Worm (Caenorhabditis elegans) whole organism, L2 larva: Measurements from ENCODE around the gene smc-3.

Source experiments
- C34F6.9 ChIP-seq: fragments of 150-350 bp; optimal IDR thresholded peaks from 2 replicates; lab custom pipeline; 2014; ENCODE audit warnings: missing biosample characterization, missing genetic modification characterization
- F13H6.1 ChIP-seq: sonication (generic microtip); optimal IDR thresholded peaks from 2 replicates; lab custom pipeline; 2016; ENCODE audit warnings: missing genetic modification characterization, missing compliant biosample characterization
- Y55F3AM.14 ChIP-seq: fragments of 200-800 bp; sonication (Bioruptor generic); optimal IDR thresholded peaks from 2 replicates; lab custom pipeline; 2018; ENCODE audit warnings: mild to moderate bottlenecking, missing genetic modification characterization, missing compliant biosample characterization
- ZK546.5 ChIP-seq: sonication (generic microtip); optimal IDR thresholded peaks from 2 replicates; lab custom pipeline; 2017; ENCODE audit warnings: missing biosample characterization, missing genetic modification characterization
- ama-1 ChIP-seq: fragments of 150-350 bp; optimal IDR thresholded peaks from 2 replicates; lab custom pipeline; 2018; ENCODE audit warnings: inconsistent platforms
- blmp-1 ChIP-seq: sonication (generic microtip); optimal IDR thresholded peaks from 2 replicates; lab custom pipeline; 2017; ENCODE audit warnings: missing genetic modification characterization, mild to moderate bottlenecking, missing compliant biosample characterization, antibody characterized with exemption, moderate library complexity; ENCODE audit not compliant: insufficient read depth
- ceh-82 ChIP-seq: fragments of 150-350 bp; optimal IDR thresholded peaks from 2 replicates; lab custom pipeline; 2014; ENCODE audit warnings: missing biosample characterization, missing genetic modification characterization
- crh-2 ChIP-seq: sonication (generic microtip); optimal IDR thresholded peaks from 2 replicates; lab custom pipeline; 2017; ENCODE audit warnings: missing biosample characterization, missing genetic modification characterization
- dmd-4 ChIP-seq: sonication (generic microtip); optimal IDR thresholded peaks from 2 replicates; lab custom pipeline; 2017; ENCODE audit warnings: missing biosample characterization, missing genetic modification characterization
- egl-27 ChIP-seq: sonication (generic microtip); optimal IDR thresholded peaks from 3 replicates; lab custom pipeline; 2017; ENCODE audit warnings: missing biosample characterization, missing genetic modification reagents, missing genetic modification characterization
- elt-1 ChIP-seq: fragments of 150-350 bp; optimal IDR thresholded peaks from 2 replicates; lab custom pipeline; 2014; ENCODE audit warnings: missing biosample characterization, missing genetic modification characterization
- elt-3 ChIP-seq: sonication (generic microtip); optimal IDR thresholded peaks from 2 replicates; lab custom pipeline; 2017; ENCODE audit warnings: missing biosample characterization, missing genetic modification characterization
- fos-1 ChIP-seq: fragments of 150-350 bp; optimal IDR thresholded peaks from 2 replicates; lab custom pipeline; 2014; ENCODE audit warnings: missing biosample characterization, missing genetic modification characterization
- gmeb-1 ChIP-seq: fragments of 150-350 bp; optimal IDR thresholded peaks from 2 replicates; lab custom pipeline; 2014; ENCODE audit warnings: missing biosample characterization, missing genetic modification characterization
- lin-11 ChIP-seq: fragments of 150-350 bp; sonication (generic microtip); optimal IDR thresholded peaks from 2 replicates; lab custom pipeline; 2014; ENCODE audit warnings: missing biosample characterization, missing genetic modification characterization, inconsistent platforms, mixed read lengths
- lin-13 ChIP-seq: fragments of 150-350 bp; optimal IDR thresholded peaks from 2 replicates; lab custom pipeline; 2014; ENCODE audit warnings: missing biosample characterization, missing genetic modification reagents, missing genetic modification characterization
- lsy-2 ChIP-seq, 2 experiments: fragments of 150-350 bp in 1 of 2; sonication (generic microtip) in 1 of 2; optimal IDR thresholded peaks; 2 replicates each; lab custom pipeline; 2014 to 2017; ENCODE audit warnings: missing biosample characterization in 2 of 2, missing genetic modification characterization in 2 of 2
- mab-5 ChIP-seq: fragments of 150-350 bp; optimal IDR thresholded peaks from 2 replicates; lab custom pipeline; 2014; ENCODE audit warnings: missing biosample characterization, missing genetic modification characterization
- mbf-1 ChIP-seq: sonication (generic microtip); optimal IDR thresholded peaks from 2 replicates; lab custom pipeline; 2017; ENCODE audit warnings: missing biosample characterization, missing genetic modification characterization
- mdl-1 ChIP-seq, 2 experiments: fragments of 150-350 bp in 1 of 2; sonication (generic microtip) in 1 of 2; optimal IDR thresholded peaks; 2 replicates each; lab custom pipeline; 2017; ENCODE audit warnings: missing biosample characterization in 2 of 2, missing genetic modification characterization in 2 of 2
- nhr-10 ChIP-seq: sonication (generic microtip); optimal IDR thresholded peaks from 2 replicates; lab custom pipeline; 2017; ENCODE audit warnings: missing biosample characterization, missing genetic modification characterization
- nhr-129 ChIP-seq: fragments of 150-350 bp; optimal IDR thresholded peaks from 2 replicates; lab custom pipeline; 2014; ENCODE audit warnings: missing biosample characterization, missing genetic modification characterization
- nhr-21 ChIP-seq: fragments of 150-350 bp; optimal IDR thresholded peaks from 2 replicates; lab custom pipeline; 2014; ENCODE audit warnings: missing biosample characterization, missing genetic modification characterization
- nhr-23 ChIP-seq: fragments of 150-350 bp; optimal IDR thresholded peaks from 2 replicates; lab custom pipeline; 2014; ENCODE audit warnings: missing biosample characterization, missing genetic modification reagents, missing genetic modification characterization
- nhr-237 ChIP-seq: fragments of 150-350 bp; optimal IDR thresholded peaks from 2 replicates; lab custom pipeline; 2014; ENCODE audit warnings: missing biosample characterization, missing genetic modification characterization
- nhr-25 ChIP-seq: fragments of 150-350 bp; sonication (generic microtip); optimal IDR thresholded peaks from 3 replicates; lab custom pipeline; 2014; ENCODE audit warnings: missing biosample characterization, missing genetic modification characterization
- nhr-6 ChIP-seq: fragments of 150-350 bp; optimal IDR thresholded peaks from 2 replicates; lab custom pipeline; 2014; ENCODE audit warnings: missing biosample characterization, missing genetic modification characterization
- sem-4 ChIP-seq: fragments of 150-350 bp; optimal IDR thresholded peaks from 2 replicates; lab custom pipeline; 2014; ENCODE audit warnings: missing biosample characterization, missing genetic modification reagents, missing genetic modification characterization
- sma-3 ChIP-seq: sonication (generic microtip); optimal IDR thresholded peaks from 2 replicates; lab custom pipeline; 2016; ENCODE audit warnings: missing genetic modification reagents, missing genetic modification characterization, missing compliant biosample characterization
- sma-9 ChIP-seq, 2 experiments: fragments of 150-350 bp in 1 of 2; sonication (generic microtip) in 1 of 2; optimal IDR thresholded peaks; 2 replicates each; lab custom pipeline; 2014 to 2016; ENCODE audit warnings: missing genetic modification characterization in 2 of 2, mild to moderate bottlenecking in 1 of 2, missing biosample characterization in 1 of 2, missing compliant biosample characterization in 1 of 2, missing genetic modification reagents in 1 of 2, moderate library complexity in 1 of 2
- snpc-4 ChIP-seq: fragments of 150-350 bp; optimal IDR thresholded peaks from 2 replicates; lab custom pipeline; 2014; ENCODE audit warnings: missing biosample characterization, missing genetic modification characterization
- unc-39 ChIP-seq: fragments of 150-350 bp; optimal IDR thresholded peaks from 2 replicates; lab custom pipeline; 2014; ENCODE audit warnings: missing biosample characterization, missing genetic modification characterization
- unc-55 ChIP-seq: fragments of 150-350 bp; sonication (generic microtip); optimal IDR thresholded peaks from 3 replicates; lab custom pipeline; 2014; ENCODE audit warnings: missing biosample characterization, missing genetic modification reagents, missing genetic modification characterization
- unc-62 ChIP-seq: fragments of 150-350 bp; optimal IDR thresholded peaks from 2 replicates; lab custom pipeline; 2014; ENCODE audit warnings: missing biosample characterization, missing genetic modification reagents, missing genetic modification characterization
- ztf-1 ChIP-seq: fragments of 200-800 bp; sonication (Bioruptor generic); conservative IDR thresholded peaks from 2 replicates; pipeline ENCODE4 v1.3.6; 2022; ENCODE audit warnings: missing genetic modification characterization, missing compliant biosample characterization
- ztf-11 ChIP-seq: sonication (generic microtip); optimal IDR thresholded peaks from 2 replicates; lab custom pipeline; 2017; ENCODE audit warnings: missing biosample characterization, missing genetic modification characterization
- ztf-4 ChIP-seq: fragments of 150-350 bp; optimal IDR thresholded peaks from 2 replicates; lab custom pipeline; 2014; ENCODE audit warnings: missing biosample characterization, missing genetic modification characterization

smc-3 gene

DNA sequence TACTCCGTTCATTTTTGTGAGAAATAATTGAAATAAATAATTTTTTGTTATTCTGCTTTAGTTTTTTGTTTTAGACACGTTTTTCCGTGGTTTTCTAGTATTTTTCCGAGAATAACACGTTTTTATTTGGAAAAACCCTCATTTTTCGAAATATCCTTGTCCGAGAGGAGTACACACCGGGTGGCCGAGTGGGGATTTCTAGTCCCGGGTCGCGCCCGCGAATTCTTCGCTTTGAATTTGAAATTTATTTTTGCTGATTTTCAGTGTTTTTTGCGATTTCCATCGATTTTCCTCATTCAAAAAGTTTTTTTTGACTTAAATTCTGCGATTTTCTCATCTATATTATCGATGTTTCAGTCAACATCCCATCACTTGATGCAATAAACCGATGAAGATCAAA lies at the start of gene smc-3, which contains the start of the genes gly-9 and mib-1:
TSS of gene smc-3 (plus strand) at position 351 of the 400 bp plus-strand sequence.
TSS of gene gly-9 (minus strand) at position 27 of the 400 bp plus-strand sequence.
TSS of gene mib-1 (minus strand) at position 123 of the 400 bp plus-strand sequence.
- TF ChIP-seq ceh-82 (tag; lab: Kevin White, UChicago): no peak
- TF ChIP-seq nhr-21 (tag; lab: Kevin White, UChicago): peak; percentile 13
- peak; percentile 85 for TF ChIP-seq gmeb-1 (tag; lab: Kevin White, UChicago)
- TF ChIP-seq lsy-2 (tag; optimal IDR thresholded peaks at IDR 0.05; lab: Kevin White, UChicago): peak; percentile 48 to 75
- TF ChIP-seq sem-4 (tag; lab: Kevin White, UChicago): peak; percentile 4
- TF ChIP-seq fos-1: peak; percentile 33
- TF ChIP-seq mab-5 (tag; lab: Kevin White, UChicago): peak; percentile 6
- TF ChIP-seq lin-11 (tag; lab: Kevin White, UChicago): peak; percentile 48
- peak; percentile 60 for TF ChIP-seq nhr-25 (tag; lab: Kevin White, UChicago)
- peak; percentile 83 for TF ChIP-seq C34F6.9 (tag; lab: Kevin White, UChicago)
- peak; percentile 72 for TF ChIP-seq lin-13 (GFP tag; lab: Kevin White, UChicago)
- no peak for TF ChIP-seq nhr-237 (tag; lab: Kevin White, UChicago)
- peak; percentile 15 for TF ChIP-seq snpc-4 (tag; lab: Kevin White, UChicago)
- peak; percentile 86 for TF ChIP-seq crh-2 (tag; lab: Kevin White, UChicago)
- no peak for TF ChIP-seq nhr-6 (tag; lab: Kevin White, UChicago)
- TF ChIP-seq unc-55 (GFP tag; lab: Kevin White, UChicago): peak; percentile 75
- TF ChIP-seq F13H6.1 (tag; lab: Kevin White, UChicago): peak; percentile 70
- no peak for TF ChIP-seq elt-1
- peak; percentile 76 for TF ChIP-seq sma-3 (GFP tag; lab: Kevin White, UChicago)
- TF ChIP-seq, all 48 proteins: peak for 15

- TF ChIP-seq mbf-1 (tag; lab: Kevin White, UChicago) (no peak), nhr-237 (tag; lab: Kevin White, UChicago) (no peak), lin-11 (tag; lab: Kevin White, UChicago) (no peak), sma-9 (GFP tag; optimal IDR thresholded peaks at IDR 0.05; lab: Kevin White, UChicago) (peak; percentile 29), sma-9 (tag; optimal IDR thresholded peaks at IDR 0.05; lab: Kevin White, UChicago) (no peak), ama-1 (lab: Kevin White, UChicago) (no peak), C34F6.9 (tag; lab: Kevin White, UChicago) (no peak), mab-5 (tag; lab: Kevin White, UChicago) (no peak), snpc-4 (tag; lab: Kevin White, UChicago) (no peak), nhr-6 (tag; lab: Kevin White, UChicago) (no peak), mdl-1 (tag; optimal IDR thresholded peaks at IDR 0.05; lab: Kevin White, UChicago) (no peak), unc-39 (tag; lab: Kevin White, UChicago) (no peak), egl-27 (tag; lab: Kevin White, UChicago) (no peak), nhr-10 (no peak), elt-1 (no peak), ztf-1 (GFP tag; lab: Robert Waterston, UW) (no peak), Y55F3AM.14 (GFP tag; lab: Kevin White, UChicago) (no peak), ZK546.5 (tag; lab: Kevin White, UChicago) (no peak), nhr-23 (no peak), fos-1 (peak; percentile 97), elt-3 (tag; lab: Kevin White, UChicago) (no peak), blmp-1 (peak; percentile 85), ceh-82 (tag; lab: Kevin White, UChicago) (no peak), dmd-4 (no peak), ztf-11 (no peak), sma-3 (GFP tag; lab: Kevin White, UChicago) (no peak)
- TF ChIP-seq, all 48 proteins: peak for 3
Observed at ce11 chrIII:11241583-11242187, 49.0 kb upstream of the smc-3 start.

DNA sequence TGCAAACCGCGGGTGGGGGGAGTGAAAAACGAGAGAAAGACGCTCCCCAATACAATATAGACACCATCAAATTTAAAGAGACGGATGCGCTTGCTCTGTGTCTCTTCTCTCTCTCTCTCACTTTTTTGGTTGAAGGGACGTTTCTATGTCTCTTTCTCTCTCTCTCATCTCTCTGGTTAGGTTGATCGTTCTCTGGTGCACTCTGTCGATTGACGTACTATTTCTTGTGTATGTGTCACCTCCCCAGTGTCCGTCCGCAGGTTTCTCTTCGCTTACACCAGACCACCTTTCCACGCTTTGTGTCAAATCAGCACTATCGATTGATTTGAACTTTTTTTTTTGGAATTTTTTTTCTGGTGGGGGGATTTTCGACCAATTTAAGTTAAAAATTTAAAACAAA lies 47.3 kb upstream of the smc-3 start:
- peak; percentile 56 for TF ChIP-seq gmeb-1 (tag; lab: Kevin White, UChicago)
- TF ChIP-seq nhr-6 (tag; lab: Kevin White, UChicago): peak; percentile 47
- TF ChIP-seq lsy-2 (tag; optimal IDR thresholded peaks at IDR 0.05; lab: Kevin White, UChicago): peak; percentile 29 to 67
- TF ChIP-seq dmd-4: no peak
- TF ChIP-seq sma-9 (GFP tag; optimal IDR thresholded peaks at IDR 0.05; lab: Kevin White, UChicago): peak; percentile 85
- no peak for TF ChIP-seq sma-9 (tag; optimal IDR thresholded peaks at IDR 0.05; lab: Kevin White, UChicago)
- no peak for TF ChIP-seq unc-62 (GFP tag; lab: Kevin White, UChicago)
- no peak for TF ChIP-seq ceh-82 (tag; lab: Kevin White, UChicago)
- TF ChIP-seq blmp-1: peak; percentile 52
- TF ChIP-seq elt-1: no peak
- TF ChIP-seq sma-3 (GFP tag; lab: Kevin White, UChicago): peak; percentile 62
- TF ChIP-seq ztf-4 (tag; lab: Kevin White, UChicago): peak; percentile 57
- TF ChIP-seq lin-13 (GFP tag; lab: Kevin White, UChicago): peak; percentile 57
- peak; percentile 81 for TF ChIP-seq nhr-25 (tag; lab: Kevin White, UChicago)
- TF ChIP-seq crh-2 (tag; lab: Kevin White, UChicago): peak; percentile 93
- peak; percentile 61 for TF ChIP-seq nhr-21 (tag; lab: Kevin White, UChicago)
- peak; percentile 39 for TF ChIP-seq egl-27 (tag; lab: Kevin White, UChicago)
- TF ChIP-seq C34F6.9 (tag; lab: Kevin White, UChicago): peak; percentile 85
- TF ChIP-seq nhr-129 (tag; lab: Kevin White, UChicago): peak; percentile 93
- TF ChIP-seq fos-1: peak; percentile 98
- TF ChIP-seq mdl-1 (tag; optimal IDR thresholded peaks at IDR 0.05; lab: Kevin White, UChicago): peak; percentile 5 to 9
- TF ChIP-seq snpc-4 (tag; lab: Kevin White, UChicago): peak; percentile 35
- peak; percentile 85 for TF ChIP-seq unc-55 (GFP tag; lab: Kevin White, UChicago)
- TF ChIP-seq ztf-11: no peak
- TF ChIP-seq sem-4 (tag; lab: Kevin White, UChicago): peak; percentile 18
- TF ChIP-seq F13H6.1 (tag; lab: Kevin White, UChicago): peak; percentile 86
- TF ChIP-seq, all 48 proteins: peak for 20
